Worm (Caenorhabditis elegans) whole organism, L2 larva: ENCODE results near the gene F14D2.15.

ENCODE experiments used
- ama-1 ChIP-seq: fragments of 150-350 bp; optimal IDR thresholded peaks from 2 replicates; lab custom pipeline; 2018; ENCODE audit warnings: inconsistent platforms
- blmp-1 ChIP-seq: sonication (generic microtip); optimal IDR thresholded peaks from 2 replicates; lab custom pipeline; 2017; ENCODE audit warnings: missing genetic modification characterization, mild to moderate bottlenecking, missing compliant biosample characterization, antibody characterized with exemption, moderate library complexity; ENCODE audit not compliant: insufficient read depth
- egl-27 ChIP-seq: sonication (generic microtip); optimal IDR thresholded peaks from 3 replicates; lab custom pipeline; 2017; ENCODE audit warnings: missing biosample characterization, missing genetic modification reagents, missing genetic modification characterization
- elt-1 ChIP-seq: fragments of 150-350 bp; optimal IDR thresholded peaks from 2 replicates; lab custom pipeline; 2014; ENCODE audit warnings: missing biosample characterization, missing genetic modification characterization
- fos-1 ChIP-seq: fragments of 150-350 bp; optimal IDR thresholded peaks from 2 replicates; lab custom pipeline; 2014; ENCODE audit warnings: missing biosample characterization, missing genetic modification characterization
- mab-5 ChIP-seq: fragments of 150-350 bp; optimal IDR thresholded peaks from 2 replicates; lab custom pipeline; 2014; ENCODE audit warnings: missing biosample characterization, missing genetic modification characterization
- nhr-11 ChIP-seq: fragments of 150-350 bp; optimal IDR thresholded peaks from 2 replicates; lab custom pipeline; 2014; ENCODE audit warnings: missing biosample characterization, missing genetic modification characterization
- nhr-21 ChIP-seq: fragments of 150-350 bp; optimal IDR thresholded peaks from 2 replicates; lab custom pipeline; 2014; ENCODE audit warnings: missing biosample characterization, missing genetic modification characterization
- nhr-25 ChIP-seq: fragments of 150-350 bp; sonication (generic microtip); optimal IDR thresholded peaks from 3 replicates; lab custom pipeline; 2014; ENCODE audit warnings: missing biosample characterization, missing genetic modification characterization
- nhr-6 ChIP-seq: fragments of 150-350 bp; optimal IDR thresholded peaks from 2 replicates; lab custom pipeline; 2014; ENCODE audit warnings: missing biosample characterization, missing genetic modification characterization
- nhr-77 ChIP-seq: fragments of 150-350 bp; optimal IDR thresholded peaks from 2 replicates; lab custom pipeline; 2014; ENCODE audit warnings: missing biosample characterization, missing genetic modification characterization
- sem-4 ChIP-seq: fragments of 150-350 bp; optimal IDR thresholded peaks from 2 replicates; lab custom pipeline; 2014; ENCODE audit warnings: missing biosample characterization, missing genetic modification reagents, missing genetic modification characterization
- unc-55 ChIP-seq: fragments of 150-350 bp; sonication (generic microtip); optimal IDR thresholded peaks from 3 replicates; lab custom pipeline; 2014; ENCODE audit warnings: missing biosample characterization, missing genetic modification reagents, missing genetic modification characterization
- zag-1 ChIP-seq: fragments of 150-350 bp; optimal IDR thresholded peaks from 2 replicates; lab custom pipeline; 2014; ENCODE audit warnings: missing biosample characterization, missing genetic modification characterization

- TF ChIP-seq nhr-77 (tag; lab: Kevin White, UChicago) (no peak), unc-55 (no peak), blmp-1 (tag; lab: Kevin White, UChicago) (no peak), ama-1 (lab: Kevin White, UChicago) (no peak), zag-1 (tag; lab: Kevin White, UChicago) (no peak), egl-27 (tag; lab: Kevin White, UChicago) (no peak), nhr-11 (tag; lab: Kevin White, UChicago) (no peak), nhr-6 (tag; lab: Kevin White, UChicago) (no peak), nhr-21 (tag; lab: Kevin White, UChicago) (no peak), nhr-25 (no peak), fos-1 (tag; lab: Kevin White, UChicago) (no peak), mab-5 (tag; lab: Kevin White, UChicago) (no peak), elt-1 (tag; lab: Kevin White, UChicago) (no peak), sem-4 (no peak)
Measured at ce11 chrII:3299457-3299856, 44.2 kb downstream of the F14D2.15 start, which contains the start of gene btb-22.
